Worm (Caenorhabditis elegans): Measurements from ENCODE around the gene mpz-3.

The mpz-3 gene

DNA sequence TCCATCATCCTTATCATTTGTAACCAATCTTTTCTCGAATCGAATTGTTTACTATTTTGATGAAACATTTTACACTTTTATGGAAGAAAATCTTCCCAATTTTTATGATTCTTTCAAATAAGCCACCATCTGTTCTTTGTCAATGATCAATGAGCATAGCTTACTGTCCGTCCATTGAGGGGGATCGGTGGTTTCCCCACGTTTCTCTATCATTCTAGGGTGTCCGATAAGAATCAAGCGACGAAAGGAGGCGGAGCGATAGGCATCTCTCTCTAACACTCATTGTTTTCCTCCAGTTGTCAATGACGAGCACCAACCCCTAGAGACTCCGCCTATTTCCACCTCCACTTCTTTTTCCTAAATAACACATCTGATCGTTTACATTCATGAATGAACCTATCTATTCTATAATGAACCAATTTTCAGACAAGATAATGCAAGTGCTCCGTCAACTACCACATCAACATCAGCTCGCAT, 40.7 kb downstream of the mpz-3 start, which contains the start of gene C56E6.2:
Gene C56E6.2, plus strand, starts transcription at position 427 of the 477 bp plus-strand sequence.
- no peak for TF ChIP-seq bed-3 (GFP tag; optimal IDR thresholded peaks at IDR 0.05)
- TF ChIP-seq nhr-28 (tag; optimal IDR thresholded peaks at IDR 0.05), result no peak
- no peak for TF ChIP-seq nhr-237 (tag; optimal IDR thresholded peaks at IDR 0.05)
- no peak for TF ChIP-seq snpc-4 (tag; optimal IDR thresholded peaks at IDR 0.05)
- TF ChIP-seq elt-1 (tag; optimal IDR thresholded peaks at IDR 0.05; ENCODE audit: borderline replicate concordance, insufficient read depth), result peak; percentile 81
- no peak for TF ChIP-seq tbx-8 (GFP tag; optimal IDR thresholded peaks at IDR 0.05)

DNA sequence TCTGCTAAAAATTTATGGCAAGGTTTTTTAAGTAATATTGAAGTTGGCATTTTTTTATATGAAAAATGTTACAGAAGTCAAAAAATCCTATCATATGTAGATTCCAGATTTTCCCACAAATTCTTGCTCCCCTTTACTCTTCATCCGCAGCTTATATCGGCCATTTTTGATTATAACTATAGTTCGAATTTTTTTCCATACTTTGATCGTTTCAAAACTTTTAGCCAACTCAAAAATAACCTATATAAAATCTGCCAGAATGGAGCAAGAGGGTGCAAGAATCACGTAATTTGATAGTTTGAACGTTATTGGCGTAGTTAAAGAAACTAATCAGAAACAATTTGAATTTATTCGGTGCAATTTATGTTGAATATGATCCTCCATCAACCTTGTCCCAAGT, 41.3 kb downstream of the mpz-3 start:
- TF ChIP-seq ces-1 (GFP tag; optimal IDR thresholded peaks at IDR 0.05), result no peak
- no peak for TF ChIP-seq unc-39 (tag; optimal IDR thresholded peaks at IDR 0.05)
- TF ChIP-seq tbx-8 (GFP tag; optimal IDR thresholded peaks at IDR 0.05), result no peak
- no peak for TF ChIP-seq sem-2 (GFP tag; optimal IDR thresholded peaks at IDR 0.05)
- no peak for TF ChIP-seq sptf-1 (tag; optimal IDR thresholded peaks at IDR 0.05)
- no peak for TF ChIP-seq mab-5 (tag; optimal IDR thresholded peaks at IDR 0.05)
- no peak for TF ChIP-seq nhr-12 (tag; optimal IDR thresholded peaks at IDR 0.05)
- no peak for TF ChIP-seq blmp-1 (tag; optimal IDR thresholded peaks at IDR 0.05)
- TF ChIP-seq mep-1 (tag; optimal IDR thresholded peaks at IDR 0.05), result no peak

DNA sequence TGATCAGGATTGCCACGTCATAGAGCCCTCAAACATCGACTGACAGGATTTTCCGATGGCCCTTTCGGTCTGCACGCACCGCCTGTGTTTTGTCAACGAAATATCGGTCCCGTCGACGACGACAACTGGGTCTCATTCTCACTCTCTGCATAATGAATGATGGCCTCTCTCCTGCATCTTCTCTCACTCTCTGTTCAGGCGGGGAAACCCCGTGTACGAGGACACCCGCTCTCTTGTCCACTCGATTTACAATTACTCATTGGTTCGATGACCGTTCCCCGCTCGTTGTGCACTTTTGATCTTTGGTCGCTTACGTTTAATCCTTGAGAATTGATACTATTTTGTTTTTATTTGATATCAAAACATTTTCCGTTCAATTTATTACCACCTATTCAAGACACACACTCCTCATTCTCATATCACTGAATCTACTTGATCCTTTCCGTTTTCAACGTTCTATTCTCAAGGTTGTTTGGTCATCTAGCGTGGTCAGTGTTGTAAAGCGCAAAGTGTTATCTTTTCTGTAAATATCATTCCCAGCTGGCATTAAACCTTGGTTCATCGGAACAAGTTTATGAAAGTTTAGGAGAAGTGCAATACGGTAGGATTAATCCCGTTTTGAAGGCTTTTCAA, 42.5 kb downstream of the mpz-3 start:
- TF ChIP-seq mls-2 (tag; optimal IDR thresholded peaks at IDR 0.05) (peak; percentile 73), M03D4.4 (tag; optimal IDR thresholded peaks at IDR 0.05) (peak; percentile 31), unc-62 (GFP tag; optimal IDR thresholded peaks at IDR 0.05) (peak; percentile 58), cnd-1 (tag; optimal IDR thresholded peaks at IDR 0.05) (peak; percentile 25), nhr-2 (tag; optimal IDR thresholded peaks at IDR 0.05) (peak; percentile 96), hlh-1 (tag; optimal IDR thresholded peaks at IDR 0.05) (peak; percentile 41), mep-1 (tag; optimal IDR thresholded peaks at IDR 0.05) (peak; percentile 50), nhr-76 (tag; optimal IDR thresholded peaks at IDR 0.05) (no peak), elt-3 (tag; optimal IDR thresholded peaks at IDR 0.05) (no peak), ham-2 (GFP tag; optimal IDR thresholded peaks at IDR 0.05) (peak; percentile 40), unc-120 (tag; optimal IDR thresholded peaks at IDR 0.05; ENCODE audit: poor library complexity, severe bottlenecking) (peak; percentile 44)

DNA sequence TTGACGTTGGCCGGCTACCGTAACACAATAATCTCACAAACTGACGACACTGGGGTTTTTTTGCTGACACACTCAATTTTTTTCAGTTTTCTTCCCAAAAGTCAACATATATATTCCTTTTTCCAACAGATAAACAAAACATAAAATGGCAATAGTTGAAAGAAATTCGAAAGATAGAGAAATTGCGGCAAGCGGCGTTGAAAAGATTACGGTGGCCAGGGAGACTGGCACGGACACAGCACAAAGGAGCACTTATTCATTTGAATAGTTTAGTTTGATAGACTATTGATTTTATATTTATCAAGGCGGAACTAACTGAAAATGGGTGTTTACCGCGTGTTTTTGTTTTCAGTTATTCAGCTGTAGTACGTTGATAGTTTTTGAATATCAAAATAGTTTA, 43.9 kb downstream of the mpz-3 start, which contains the start of gene toe-2:
Gene toe-2, minus strand, starts transcription at position 70 of the 400 bp plus-strand sequence.
- TF ChIP-seq ceh-43 (GFP tag; optimal IDR thresholded peaks at IDR 0.05) (no peak), elt-1 (tag; optimal IDR thresholded peaks at IDR 0.05; ENCODE audit: borderline replicate concordance, insufficient read depth) (no peak), unc-62 (GFP tag; optimal IDR thresholded peaks at IDR 0.05) (no peak), ces-1 (GFP tag; optimal IDR thresholded peaks at IDR 0.05) (no peak), drap-1 (GFP tag; optimal IDR thresholded peaks at IDR 0.05) (no peak), sptf-1 (tag; optimal IDR thresholded peaks at IDR 0.05) (no peak), snpc-4 (tag; optimal IDR thresholded peaks at IDR 0.05) (no peak), ztf-11 (tag; optimal IDR thresholded peaks at IDR 0.05) (no peak), nhr-12 (tag; optimal IDR thresholded peaks at IDR 0.05) (no peak), ceh-83 (GFP tag; optimal IDR thresholded peaks at IDR 0.05) (no peak), lsy-2 (tag; optimal IDR thresholded peaks at IDR 0.05) (no peak), hlh-1 (tag; optimal IDR thresholded peaks at IDR 0.05) (no peak), cnd-1 (tag; optimal IDR thresholded peaks at IDR 0.05) (no peak), unc-120 (tag; optimal IDR thresholded peaks at IDR 0.05; ENCODE audit: poor library complexity, severe bottlenecking) (no peak), nhr-2 (tag; optimal IDR thresholded peaks at IDR 0.05) (no peak), mep-1 (tag; optimal IDR thresholded peaks at IDR 0.05) (no peak), nhr-237 (tag; optimal IDR thresholded peaks at IDR 0.05) (no peak), tbx-8 (GFP tag; optimal IDR thresholded peaks at IDR 0.05) (no peak), blmp-1 (tag; optimal IDR thresholded peaks at IDR 0.05) (no peak)

DNA sequence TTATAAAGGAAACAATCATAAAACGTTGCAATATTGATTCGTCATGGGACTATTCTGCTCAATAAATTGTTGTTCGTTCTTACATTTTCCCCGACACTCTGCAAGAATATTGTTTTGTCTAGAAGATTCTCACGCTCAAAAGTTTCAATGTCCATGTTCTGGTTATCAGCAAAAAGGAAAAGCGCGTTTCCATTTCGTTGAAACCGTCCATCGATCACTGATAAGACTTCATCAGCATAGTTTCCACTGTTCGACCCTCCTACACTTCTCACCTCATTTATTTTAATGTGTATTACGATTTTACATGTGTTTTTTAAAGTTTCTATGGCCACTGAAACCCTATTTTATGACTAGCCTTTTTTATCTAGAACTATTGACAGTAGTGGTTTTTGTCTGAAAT, 45.1 kb downstream of the mpz-3 start:
- no peak for TF ChIP-seq tbx-8 (GFP tag; optimal IDR thresholded peaks at IDR 0.05)
- no peak for TF ChIP-seq sem-2 (GFP tag; optimal IDR thresholded peaks at IDR 0.05)
- TF ChIP-seq ceh-43 (GFP tag; optimal IDR thresholded peaks at IDR 0.05), result no peak
- no peak for TF ChIP-seq blmp-1 (tag; optimal IDR thresholded peaks at IDR 0.05)
- TF ChIP-seq pha-4 (tag; optimal IDR thresholded peaks at IDR 0.05), result no peak
- TF ChIP-seq mls-2 (tag; optimal IDR thresholded peaks at IDR 0.05), result no peak
- no peak for TF ChIP-seq ham-2 (GFP tag; optimal IDR thresholded peaks at IDR 0.05)
- no peak for TF ChIP-seq elt-1 (tag; optimal IDR thresholded peaks at IDR 0.05; ENCODE audit: borderline replicate concordance, insufficient read depth)
- no peak for TF ChIP-seq nhr-12 (tag; optimal IDR thresholded peaks at IDR 0.05)
- TF ChIP-seq ces-1 (GFP tag; optimal IDR thresholded peaks at IDR 0.05), result no peak
- no peak for TF ChIP-seq sptf-1 (tag; optimal IDR thresholded peaks at IDR 0.05)
- TF ChIP-seq nhr-76 (tag; optimal IDR thresholded peaks at IDR 0.05), result no peak

All from whole organism, mixed stage, embryonic.